Worm (Caenorhabditis elegans): ENCODE results near the gene ttr-9.

ce11 chrIV:9513360-9513777 is 7.2 kb upstream of the ttr-9 start:
- TF ChIP-seq aly-1 (tag; optimal IDR thresholded peaks at IDR 0.05) (no peak), hmg-4 (GFP tag; optimal IDR thresholded peaks at IDR 0.05) (no peak), tra-4 (tag; optimal IDR thresholded peaks at IDR 0.05) (no peak), ama-1 (optimal IDR thresholded peaks at IDR 0.05) (no peak)
